Fruit fly (Drosophila melanogaster) whole organism: Measurements from ENCODE around the gene CG31678.

Source experiments
- CG8478 ChIP-seq: fragments of >200 bp; optimal IDR thresholded peaks from 2 replicates; lab custom pipeline; 2018; ENCODE audit warnings: inconsistent platforms
- Dll ChIP-seq: fragments of >200 bp; optimal IDR thresholded peaks from 2 replicates; lab custom pipeline; 2017
- EcR ChIP-seq, 2 experiments: fragments of >200 bp; optimal IDR thresholded peaks; 2 replicates each; lab custom pipeline; 2017; ENCODE audit warnings: missing biosample characterization in 2 of 2, missing genetic modification characterization in 2 of 2, missing genetic modification reagents in 2 of 2
- pan ChIP-seq: fragments of >200 bp; optimal IDR thresholded peaks from 2 replicates; lab custom pipeline; 2017
- psq ChIP-seq: fragments of >200 bp; optimal IDR thresholded peaks from 2 replicates; lab custom pipeline; 2017
- usp ChIP-seq: fragments of >200 bp; optimal IDR thresholded peaks from 2 replicates; lab custom pipeline; 2017; ENCODE audit warnings: missing biosample characterization, missing genetic modification characterization, mixed read lengths

DNA sequence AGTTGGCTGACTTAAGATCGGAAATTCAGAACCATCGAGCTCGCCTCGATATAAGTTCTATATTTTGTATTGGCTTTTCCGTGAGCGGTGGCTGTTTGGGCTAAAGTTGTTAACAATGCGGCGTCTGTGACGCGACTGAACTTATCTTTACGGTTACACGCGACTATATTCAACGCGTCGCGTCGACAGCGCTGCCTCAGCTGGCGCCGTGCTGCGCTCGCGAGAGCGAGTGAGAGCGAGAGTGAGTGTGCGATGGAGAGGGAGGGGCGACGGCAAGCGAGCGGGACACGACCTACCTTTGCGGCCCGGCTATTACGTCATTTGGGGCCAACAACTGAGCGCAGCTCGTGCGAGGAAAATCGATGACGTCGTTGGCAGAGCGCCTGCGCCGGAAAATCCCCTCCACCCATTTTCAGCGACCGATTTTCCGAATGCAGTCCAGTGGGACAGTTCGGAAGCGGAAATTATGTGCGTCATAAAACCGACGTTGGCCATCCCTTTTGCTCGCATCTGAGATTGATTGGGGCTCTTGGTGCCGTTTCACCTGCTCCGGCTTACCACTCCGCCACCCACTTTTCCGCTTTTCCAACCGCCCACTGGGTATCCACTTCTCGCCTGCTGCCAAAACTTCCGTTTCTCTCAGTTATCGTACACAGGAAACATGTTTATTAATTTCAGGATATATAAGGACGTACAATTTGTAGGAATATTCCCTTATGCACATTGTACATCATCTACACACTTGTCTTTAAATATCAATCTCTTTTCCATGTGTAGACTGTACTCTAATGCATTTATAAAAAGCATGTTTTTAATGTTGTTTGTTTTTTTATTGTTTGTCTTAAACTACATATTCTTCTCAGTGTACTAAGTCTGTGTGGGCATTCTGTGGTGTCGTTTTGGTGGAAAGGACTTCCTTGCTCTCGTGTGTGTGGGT, 39.0 kb upstream of the CG31678 start, which contains the start of gene Hr38:
- TF ChIP-seq usp (no peak), Dll (peak; percentile 85), CG8478 (lab: Kevin White, UChicago) (no peak), pan (lab: Kevin White, UChicago) (no peak), psq (lab: Kevin White, UChicago) (no peak), EcR (GFP tag; optimal IDR thresholded peaks at IDR 0.05; lab: Kevin White, UChicago) (no peak)
